Fruit fly (Drosophila melanogaster) whole organism, adult: ENCODE results near the gene Ankle2.

Experiments
- Crg-1 ChIP-seq: fragments of 200-800 bp; sonication (Bioruptor generic); optimal IDR thresholded peaks from 2 replicates; lab custom pipeline; 2016; ENCODE audit warnings: missing biosample characterization, missing genetic modification characterization
- kay ChIP-seq: fragments of 200-800 bp; sonication (Bioruptor generic); peaks from one replicate; lab custom pipeline; 2016; ENCODE audit warnings: missing biosample characterization, missing genetic modification characterization, borderline replicate concordance
- pad ChIP-seq: fragments of 200-800 bp; sonication (Bioruptor generic); optimal IDR thresholded peaks from 3 replicates; lab custom pipeline; 2017; ENCODE audit warnings: missing biosample characterization, missing genetic modification characterization, mild to moderate bottlenecking, moderate library complexity, missing genetic modification reagents

DNA sequence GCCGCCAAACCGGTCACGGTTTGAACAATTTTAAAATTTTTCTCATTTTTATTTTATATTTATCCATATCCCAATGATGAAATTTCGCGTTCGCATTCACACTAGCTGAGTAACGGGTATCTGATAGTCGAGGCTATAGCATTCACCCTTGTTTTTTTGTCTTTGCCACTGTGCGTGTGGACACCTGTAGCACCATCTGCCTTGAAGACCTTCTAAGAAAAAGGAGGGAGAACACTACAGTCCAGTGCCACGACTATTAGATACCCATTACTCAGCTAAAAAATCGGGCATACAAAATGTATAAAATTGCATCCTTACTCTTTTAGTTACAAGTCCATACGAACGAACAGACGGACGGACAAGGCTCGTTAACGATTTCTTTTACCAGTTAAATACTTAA lies 43.2 kb upstream of the Ankle2 start:
- TF ChIP-seq kay (GFP tag; lab: Kevin White, UChicago) (no peak), pad (no peak), Crg-1 (GFP tag; lab: Kevin White, UChicago) (no peak)
